Worm (Caenorhabditis elegans) whole organism, young adult: Measurements from ENCODE around the gene tub-1.

Source experiments
- B0035.1 ChIP-seq: sonication (generic microtip); optimal IDR thresholded peaks from 2 replicates; lab custom pipeline; 2016; ENCODE audit warnings: missing genetic modification characterization, mild to moderate bottlenecking, missing compliant biosample characterization, missing genotype, missing genetic modification reagents
- D2030.7 ChIP-seq: fragments of 200-800 bp; sonication (Bioruptor generic); IDR thresholded peaks from 2 replicates; pipeline ENCODE4 v1.3.6; 2022; ENCODE audit warnings: missing genetic modification reagents, missing genetic modification characterization, missing compliant biosample characterization
- F33H1.4 ChIP-seq: fragments of 200-800 bp; sonication (Bioruptor generic); IDR thresholded peaks from 2 replicates; pipeline ENCODE4 v1.3.6; 2022; ENCODE audit warnings: missing genetic modification reagents, missing genetic modification characterization, missing compliant biosample characterization
- F37B4.10 ChIP-seq: fragments of 200-800 bp; sonication (Bioruptor generic); IDR thresholded peaks from 2 replicates; pipeline ENCODE4 v1.3.6; 2022; ENCODE audit warnings: missing genetic modification characterization, missing compliant biosample characterization
- F52B5.7 ChIP-seq: sonication (generic microtip); optimal IDR thresholded peaks from 2 replicates; lab custom pipeline; 2016; ENCODE audit warnings: mild to moderate bottlenecking, missing genetic modification characterization, missing compliant biosample characterization
- F57C9.4 ChIP-seq: sonication (generic microtip); optimal IDR thresholded peaks from 2 replicates; lab custom pipeline; 2017; ENCODE audit warnings: mild to moderate bottlenecking, missing genetic modification characterization, missing compliant biosample characterization
- Y56A3A.18 ChIP-seq: fragments of 200-800 bp; sonication (Bioruptor generic); IDR thresholded peaks from 2 replicates; pipeline ENCODE4 v1.3.6; 2022; ENCODE audit warnings: missing genetic modification reagents, missing genetic modification characterization, missing compliant biosample characterization
- Y67H2A.10 ChIP-seq: fragments of 200-800 bp; sonication (Bioruptor generic); conservative IDR thresholded peaks from 2 replicates; pipeline ENCODE4 v1.3.6; 2022; ENCODE audit warnings: missing genetic modification reagents, missing genetic modification characterization, missing compliant biosample characterization
- ama-1 ChIP-seq, 3 experiments: fragments of 150-350 bp in 1 of 3; sonication (generic microtip) in 2 of 3; optimal IDR thresholded peaks; 2 replicates each; lab custom pipeline; 2014 to 2018; ENCODE audit warnings: missing biosample characterization in 2 of 3, missing genetic modification characterization in 2 of 3, missing genetic modification reagents in 2 of 3
- aptf-2 ChIP-seq: fragments of 200-800 bp; sonication (Bioruptor generic); conservative IDR thresholded peaks from 2 replicates; pipeline ENCODE4 v1.3.6; 2022; ENCODE audit warnings: missing genetic modification reagents, missing genetic modification characterization, missing compliant biosample characterization
- atf-7 ChIP-seq: sonication (generic microtip); optimal IDR thresholded peaks from 2 replicates; lab custom pipeline; 2017; ENCODE audit warnings: mild to moderate bottlenecking, missing genetic modification characterization, missing compliant biosample characterization
- attf-5 ChIP-seq: fragments of 200-800 bp; sonication (Bioruptor generic); optimal IDR thresholded peaks from 2 replicates; lab custom pipeline; 2018; ENCODE audit warnings: mild to moderate bottlenecking, missing genetic modification characterization, missing compliant biosample characterization
- bed-1 ChIP-seq: fragments of 200-800 bp; sonication (Bioruptor generic); IDR thresholded peaks from 2 replicates; pipeline ENCODE4 v1.3.6; 2022; ENCODE audit warnings: missing genetic modification reagents, missing genetic modification characterization, missing compliant biosample characterization
- bed-2 ChIP-seq: fragments of 200-800 bp; sonication (Bioruptor generic); IDR thresholded peaks from 2 replicates; pipeline ENCODE4 v1.3.6; 2022; ENCODE audit warnings: missing genetic modification reagents, missing genetic modification characterization, missing compliant biosample characterization
- cebp-1 ChIP-seq, 2 experiments: fragments of 200-800 bp in 1 of 2; sonication (Bioruptor generic) in 1 of 2; sonication (generic microtip) in 1 of 2; IDR thresholded peaks in 1 of 2; optimal IDR thresholded peaks in 1 of 2; 2 replicates each; pipeline versions ENCODE4 v1.3.6 to Lab custom; 2017 to 2022; ENCODE audit warnings: missing compliant biosample characterization in 2 of 2, missing genetic modification characterization in 2 of 2, mild to moderate bottlenecking in 1 of 2, missing genetic modification reagents in 1 of 2, moderate library complexity in 1 of 2
- ceh-40 ChIP-seq: fragments of 200-800 bp; sonication (Bioruptor generic); IDR thresholded peaks from 2 replicates; pipeline ENCODE4 v1.3.6; 2022; ENCODE audit warnings: missing genetic modification characterization, missing compliant biosample characterization
- efl-1 ChIP-seq: fragments of 150-350 bp; optimal IDR thresholded peaks from 2 replicates; lab custom pipeline; 2014; ENCODE audit warnings: missing biosample characterization, missing genetic modification reagents, missing genetic modification characterization
- egrh-3 ChIP-seq: fragments of 200-800 bp; sonication (Bioruptor generic); IDR thresholded peaks from 2 replicates; pipeline ENCODE4 v1.3.6; 2022; ENCODE audit warnings: missing genetic modification reagents, missing genetic modification characterization, missing compliant biosample characterization
- fkh-3 ChIP-seq: sonication (generic microtip); optimal IDR thresholded peaks from 2 replicates; lab custom pipeline; 2016; ENCODE audit warnings: mild to moderate bottlenecking, missing genetic modification characterization, missing compliant biosample characterization
- gei-17 ChIP-seq: fragments of 200-800 bp; sonication (Bioruptor generic); optimal IDR thresholded peaks from 2 replicates; lab custom pipeline; 2018; ENCODE audit warnings: mild to moderate bottlenecking, missing genetic modification characterization, missing compliant biosample characterization
- hlh-26 ChIP-seq: fragments of 200-800 bp; sonication (Bioruptor generic); conservative IDR thresholded peaks from 2 replicates; pipeline ENCODE4 v1.3.6; 2022; ENCODE audit warnings: missing genetic modification reagents, missing genetic modification characterization, missing compliant biosample characterization
- hmg-1.2 ChIP-seq: fragments of 200-800 bp; sonication (Bioruptor generic); IDR thresholded peaks from 2 replicates; pipeline ENCODE4 v1.3.6; 2022; ENCODE audit warnings: missing genetic modification reagents, missing genetic modification characterization, missing compliant biosample characterization
- hrde-1 ChIP-seq: sonication (generic microtip); optimal IDR thresholded peaks from 2 replicates; lab custom pipeline; 2016; ENCODE audit warnings: missing genetic modification characterization, mild to moderate bottlenecking, missing compliant biosample characterization, moderate library complexity, missing genotype, missing genetic modification reagents, borderline replicate concordance
- hsf-1 ChIP-seq: fragments of 200-800 bp; sonication (Bioruptor generic); IDR thresholded peaks from 2 replicates; pipeline ENCODE4 v1.3.6; 2022; ENCODE audit warnings: missing genetic modification reagents, missing genetic modification characterization, missing compliant biosample characterization
- let-526 ChIP-seq: fragments of 200-800 bp; sonication (Bioruptor generic); IDR thresholded peaks from 2 replicates; pipeline ENCODE4 v1.3.6; 2022; ENCODE audit warnings: missing genetic modification reagents, missing genetic modification characterization, missing compliant biosample characterization
- lin-35 ChIP-seq, 3 experiments: fragments of 150-350 bp in 2 of 3; sonication (generic microtip) in 1 of 3; optimal IDR thresholded peaks; 2 replicates each; lab custom pipeline; 2014 to 2018; ENCODE audit warnings: missing biosample characterization in 3 of 3, missing genetic modification characterization in 3 of 3, missing genetic modification reagents in 3 of 3
- lin-40 ChIP-seq: sonication (generic microtip); optimal IDR thresholded peaks from 2 replicates; lab custom pipeline; 2016; ENCODE audit warnings: missing genetic modification characterization, mild to moderate bottlenecking, missing compliant biosample characterization, missing genotype, missing genetic modification reagents
- lin-54 ChIP-seq: fragments of 200-800 bp; sonication (Bioruptor generic); optimal IDR thresholded peaks from 2 replicates; lab custom pipeline; 2018; ENCODE audit warnings: mild to moderate bottlenecking, missing genetic modification characterization, missing compliant biosample characterization
- lir-1 ChIP-seq: fragments of 200-800 bp; sonication (Bioruptor generic); conservative IDR thresholded peaks from 2 replicates; pipeline ENCODE4 v1.3.6; 2022; ENCODE audit warnings: missing genetic modification reagents, missing genetic modification characterization, missing compliant biosample characterization
- lsl-1 ChIP-seq: fragments of 200-800 bp; sonication (Bioruptor generic); optimal IDR thresholded peaks from 2 replicates; lab custom pipeline; 2018; ENCODE audit warnings: mild to moderate bottlenecking, missing genetic modification characterization, moderate library complexity, missing compliant biosample characterization
- madf-10 ChIP-seq: sonication (generic microtip); optimal IDR thresholded peaks from 2 replicates; lab custom pipeline; 2016; ENCODE audit warnings: mild to moderate bottlenecking, missing genetic modification characterization, missing compliant biosample characterization
- madf-6 ChIP-seq: fragments of 200-800 bp; sonication (Bioruptor generic); IDR thresholded peaks from 2 replicates; pipeline ENCODE4 v1.3.6; 2022; ENCODE audit warnings: missing genetic modification reagents, missing genetic modification characterization, missing compliant biosample characterization
- mes-4 ChIP-seq: sonication (generic microtip); optimal IDR thresholded peaks from 2 replicates; lab custom pipeline; 2016; ENCODE audit warnings: missing genotype, missing genetic modification characterization, missing compliant biosample characterization
- nhr-179 ChIP-seq: sonication (generic microtip); optimal IDR thresholded peaks from 2 replicates; lab custom pipeline; 2016; ENCODE audit warnings: mild to moderate bottlenecking, missing genetic modification characterization, missing compliant biosample characterization
- nhr-80 ChIP-seq: sonication (generic microtip); optimal IDR thresholded peaks from 2 replicates; lab custom pipeline; 2016; ENCODE audit warnings: missing genetic modification characterization, missing compliant biosample characterization
- rec-8 ChIP-seq, 2 experiments: sonication (generic microtip); optimal IDR thresholded peaks; 2 replicates each; lab custom pipeline; 2016; ENCODE audit warnings: mild to moderate bottlenecking in 2 of 2, missing genetic modification characterization in 2 of 2, missing genetic modification reagents in 2 of 2, missing genotype in 2 of 2, missing biosample characterization in 1 of 2, missing compliant biosample characterization in 1 of 2, moderate library complexity in 1 of 2
- repo-1 ChIP-seq: sonication (generic microtip); optimal IDR thresholded peaks from 2 replicates; lab custom pipeline; 2017; ENCODE audit warnings: mild to moderate bottlenecking, missing genetic modification characterization, missing compliant biosample characterization
- tbp1 ChIP-seq: fragments of 200-800 bp; sonication (Bioruptor generic); optimal IDR thresholded peaks from 2 replicates; lab custom pipeline; 2018; ENCODE audit warnings: mild to moderate bottlenecking, missing genetic modification characterization, missing compliant biosample characterization
- xnd-1 ChIP-seq: sonication (generic microtip); optimal IDR thresholded peaks from 2 replicates; lab custom pipeline; 2016; ENCODE audit warnings: missing genotype, missing genetic modification reagents, missing genetic modification characterization, missing compliant biosample characterization
- zfh-2 ChIP-seq: fragments of 200-800 bp; sonication (Bioruptor generic); conservative IDR thresholded peaks from 2 replicates; pipeline ENCODE4 v1.3.6; 2022; ENCODE audit warnings: missing genetic modification reagents, missing genetic modification characterization, missing compliant biosample characterization
- zim-3 ChIP-seq: sonication (generic microtip); optimal IDR thresholded peaks from 2 replicates; lab custom pipeline; 2017; ENCODE audit warnings: mild to moderate bottlenecking, missing genetic modification characterization, moderate library complexity, missing compliant biosample characterization

tub-1 gene

DNA sequence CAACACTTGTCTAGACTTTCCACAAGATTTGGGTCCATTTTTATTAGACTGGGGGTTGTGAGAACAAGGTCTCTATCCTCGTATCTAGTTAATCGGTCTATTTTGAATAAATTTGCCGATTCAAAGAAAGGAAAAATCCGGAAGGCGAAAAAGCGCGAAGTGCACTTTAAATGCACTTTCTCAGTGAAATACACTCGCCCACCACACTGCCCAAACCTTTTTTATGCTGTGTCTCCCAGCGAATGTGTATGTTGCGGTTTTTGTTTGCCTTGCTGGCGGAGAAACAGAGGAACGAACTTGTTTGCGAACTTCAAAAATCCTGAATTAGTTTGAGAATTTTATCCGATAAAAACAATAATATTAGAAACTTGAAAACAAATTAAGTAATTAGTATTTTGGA lies 26.0 kb downstream of the tub-1 start (continued):
- TF ChIP-seq madf-6 (GFP tag; lab: Robert Waterston, UW) = no peak

DNA sequence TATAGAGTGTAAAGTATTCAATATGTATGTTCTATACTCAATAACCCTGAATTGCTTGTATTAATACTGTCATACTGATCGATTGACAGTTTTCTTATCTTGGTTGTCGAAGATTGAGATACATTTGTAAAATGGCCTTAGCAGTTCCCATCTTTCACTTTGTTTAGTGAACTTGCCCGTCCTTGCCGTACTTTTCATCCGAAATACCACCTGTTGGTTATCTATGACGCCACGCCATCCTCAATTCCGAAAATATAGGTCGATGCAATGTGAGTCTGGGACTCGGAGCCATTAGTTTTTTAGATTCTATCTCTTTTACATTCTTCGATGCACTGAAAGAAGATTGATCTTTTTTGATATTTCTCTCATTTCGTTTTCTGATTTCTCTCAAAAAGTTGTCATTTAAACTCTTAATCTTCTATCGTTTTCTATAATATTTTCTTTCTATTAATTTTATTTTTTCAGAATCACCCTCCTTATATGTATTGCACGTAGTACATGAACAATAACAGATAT lies 27.2 kb downstream of the tub-1 start, which contains the start of gene ulp-4:
Gene ulp-4 (plus strand): TSS at position 466 of the 516 bp plus-strand sequence.
- TF ChIP-seq F33H1.4 (GFP tag; lab: Robert Waterston, UW) (no peak), nhr-80 (peak; percentile 66)

- no peak for TF ChIP-seq aptf-2 (GFP tag; lab: Robert Waterston, UW)
- TF ChIP-seq lsl-1 (GFP tag; lab: Kevin White, UChicago) = no peak
- no peak for TF ChIP-seq mes-4 (tag; lab: Kevin White, UChicago)
- TF ChIP-seq hlh-26 (GFP tag; lab: Robert Waterston, UW) = no peak
- no peak for TF ChIP-seq atf-7 (tag; lab: Kevin White, UChicago)
- no peak for TF ChIP-seq bed-2 (GFP tag; lab: Robert Waterston, UW)
- TF ChIP-seq zim-3 = no peak
- 0 out of 2 replicates have a peak, but pooled peaks have one; percentile 29 for TF ChIP-seq cebp-1 (GFP tag; IDR thresholded peaks at IDR 0.05; lab: Robert Waterston, UW)
- TF ChIP-seq cebp-1 (tag; optimal IDR thresholded peaks at IDR 0.05; lab: Kevin White, UChicago) = peak; percentile 85
- TF ChIP-seq rec-8 (tag; optimal IDR thresholded peaks at IDR 0.05; lab: Kevin White, UChicago) = no peak
- TF ChIP-seq zfh-2 (GFP tag; lab: Robert Waterston, UW) = 0 out of 2 replicates have a peak, but pooled peaks have one; percentile 5
- no peak for TF ChIP-seq madf-6 (GFP tag; lab: Robert Waterston, UW)
- no peak for TF ChIP-seq hrde-1 (tag; lab: Kevin White, UChicago)
- no peak for TF ChIP-seq lin-40
- no peak for TF ChIP-seq repo-1 (tag; lab: Kevin White, UChicago)
- TF ChIP-seq bed-1 = no peak
- peak; percentile 13 for TF ChIP-seq efl-1
- no peak for TF ChIP-seq gei-17 (GFP tag; lab: Kevin White, UChicago)
- no peak for TF ChIP-seq Y56A3A.18
- TF ChIP-seq F57C9.4 (tag; lab: Kevin White, UChicago) = no peak
- no peak for TF ChIP-seq lin-35 (GFP tag; optimal IDR thresholded peaks at IDR 0.05; lab: Kevin White, UChicago)
These were observed 27.7 kb downstream of the tub-1 start for ce11 chrII:8129040-8129387.

- TF ChIP-seq lir-1 (GFP tag; lab: Robert Waterston, UW) (peak; percentile 11; the same call in 1 of the 2 replicates), tbp1 (GFP tag; lab: Kevin White, UChicago) (peak; percentile 11), madf-10 (tag; lab: Kevin White, UChicago) (peak; percentile 6), B0035.1 (tag; lab: Kevin White, UChicago) (no peak), attf-5 (peak; percentile 36), lin-54 (GFP tag; lab: Kevin White, UChicago) (peak; percentile 6), bed-1 (no peak), fkh-3 (tag; lab: Kevin White, UChicago) (no peak), nhr-179 (tag; lab: Kevin White, UChicago) (no peak), repo-1 (tag; lab: Kevin White, UChicago) (peak; percentile 28), F52B5.7 (peak; percentile 72), egrh-3 (GFP tag; lab: Robert Waterston, UW) (peak; percentile 90), let-526 (GFP tag; lab: Robert Waterston, UW) (peak; percentile 50; the same call in 1 of the 2 replicates), cebp-1 (GFP tag; IDR thresholded peaks at IDR 0.05; lab: Robert Waterston, UW) (peak; percentile 95), cebp-1 (tag; optimal IDR thresholded peaks at IDR 0.05; lab: Kevin White, UChicago) (peak; percentile 93), ceh-40 (peak; percentile 55; the same call in 1 of the 2 replicates), Y67H2A.10 (GFP tag; lab: Robert Waterston, UW) (no peak), F37B4.10 (GFP tag; lab: Robert Waterston, UW) (0 out of 2 replicates have a peak, but pooled peaks have one; percentile 28), D2030.7 (GFP tag; lab: Robert Waterston, UW) (no peak), ama-1 (optimal IDR thresholded peaks at IDR 0.05; lab: Kevin White, UChicago) (no peak), ama-1 (GFP tag; optimal IDR thresholded peaks at IDR 0.05; lab: Kevin White, UChicago) (no peak), xnd-1 (tag; lab: Kevin White, UChicago) (no peak), hsf-1 (GFP tag; lab: Robert Waterston, UW) (no peak), hmg-1.2 (GFP tag; lab: Robert Waterston, UW) (0 out of 2 replicates have a peak, but pooled peaks have one; percentile 10)
These were observed 28.3 kb downstream of the tub-1 start for ce11 chrII:8128273-8129039.
